Worm (Caenorhabditis elegans) whole organism, L1 larva: ENCODE results near the gene C03C10.2.
A peak's percentile ranks its signal among the peaks of the same experiment; 100 is the strongest.

Experiments used
- C16A3.4 ChIP-seq: fragments of 150-350 bp; optimal IDR thresholded peaks from 2 replicates; lab custom pipeline; 2014; ENCODE audit warnings: missing biosample characterization, missing genetic modification characterization
- C34B4.2 ChIP-seq: sonication (generic microtip); optimal IDR thresholded peaks from 2 replicates; lab custom pipeline; 2017; ENCODE audit warnings: mild to moderate bottlenecking, missing genetic modification characterization, missing compliant biosample characterization
- F16B12.6 ChIP-seq: fragments of 150-350 bp; optimal IDR thresholded peaks from 2 replicates; lab custom pipeline; 2014; ENCODE audit warnings: missing biosample characterization, missing genetic modification characterization
- Y116A8C.19 ChIP-seq: sonication (generic microtip); optimal IDR thresholded peaks from 2 replicates; lab custom pipeline; 2016; ENCODE audit warnings: missing compliant biosample characterization, missing genetic modification characterization, borderline replicate concordance
- aha-1 ChIP-seq: fragments of 150-350 bp; optimal IDR thresholded peaks from 2 replicates; lab custom pipeline; 2014; ENCODE audit warnings: missing biosample characterization, missing genetic modification characterization
- aly-2 ChIP-seq: fragments of 150-350 bp; optimal IDR thresholded peaks from 2 replicates; lab custom pipeline; 2014; ENCODE audit warnings: missing biosample characterization, missing genetic modification characterization
- ama-1 ChIP-seq: fragments of 150-350 bp; optimal IDR thresholded peaks from 2 replicates; lab custom pipeline; 2014
- ceh-8 ChIP-seq: fragments of 200-800 bp; sonication (Bioruptor generic); optimal IDR thresholded peaks from 2 replicates; lab custom pipeline; 2018; ENCODE audit warnings: mild to moderate bottlenecking, missing genetic modification characterization, moderate library complexity, missing compliant biosample characterization
- ceh-82 ChIP-seq, 3 experiments: fragments of 150-350 bp in 1 of 3; sonication (generic microtip) in 2 of 3; optimal IDR thresholded peaks; 2 replicates each; lab custom pipeline; 2014 to 2017; ENCODE audit warnings: missing biosample characterization in 3 of 3, missing genetic modification characterization in 3 of 3
- ceh-90 ChIP-seq: sonication (generic microtip); optimal IDR thresholded peaks from 2 replicates; lab custom pipeline; 2016; ENCODE audit warnings: missing genetic modification characterization, missing compliant biosample characterization
- dpl-1 ChIP-seq, 3 experiments: fragments of 150-350 bp in 2 of 3; sonication (generic microtip) in 1 of 3; optimal IDR thresholded peaks; 2 replicates each; lab custom pipeline; 2014 to 2017; ENCODE audit warnings: missing biosample characterization in 3 of 3, missing genetic modification characterization in 3 of 3, missing genetic modification reagents in 3 of 3
- dsc-1 ChIP-seq: sonication (generic microtip); optimal IDR thresholded peaks from 2 replicates; lab custom pipeline; 2016; ENCODE audit warnings: mild to moderate bottlenecking, missing genetic modification characterization, missing compliant biosample characterization
- egl-13 ChIP-seq: sonication (generic microtip); optimal IDR thresholded peaks from 2 replicates; lab custom pipeline; 2016; ENCODE audit warnings: missing genotype, missing genetic modification reagents, missing genetic modification characterization, missing compliant biosample characterization
- egl-27 ChIP-seq, 2 experiments: fragments of 150-350 bp in 1 of 2; sonication (generic microtip); optimal IDR thresholded peaks; 3 replicates each; lab custom pipeline; 2017 to 2018; ENCODE audit warnings: missing biosample characterization in 2 of 2, missing genetic modification characterization in 2 of 2, missing genetic modification reagents in 2 of 2
- ets-5 ChIP-seq: fragments of 200-800 bp; sonication (Bioruptor generic); IDR thresholded peaks from 2 replicates; pipeline ENCODE4 v1.3.6; 2022; ENCODE audit warnings: missing genetic modification characterization, missing compliant biosample characterization
- fkh-10 ChIP-seq: sonication (generic microtip); optimal IDR thresholded peaks from 2 replicates; lab custom pipeline; 2017; ENCODE audit warnings: missing biosample characterization, missing genetic modification reagents, missing genetic modification characterization
- fkh-8 ChIP-seq: sonication (generic microtip); optimal IDR thresholded peaks from 2 replicates; lab custom pipeline; 2016; ENCODE audit warnings: mild to moderate bottlenecking, missing genetic modification characterization, missing compliant biosample characterization
- fos-1 ChIP-seq: fragments of 150-350 bp; optimal IDR thresholded peaks from 2 replicates; lab custom pipeline; 2014; ENCODE audit warnings: missing biosample characterization, missing genetic modification characterization
- grh-1 ChIP-seq: fragments of 200-800 bp; sonication (Bioruptor generic); IDR thresholded peaks from 2 replicates; pipeline ENCODE4 v1.3.6; 2022; ENCODE audit warnings: missing genetic modification reagents, missing genetic modification characterization, missing compliant biosample characterization
- irx-1 ChIP-seq: sonication (generic microtip); optimal IDR thresholded peaks from 2 replicates; lab custom pipeline; 2016; ENCODE audit warnings: missing genetic modification characterization, missing compliant biosample characterization
- isw-1 ChIP-seq: fragments of 200-800 bp; sonication (Bioruptor generic); IDR thresholded peaks from 2 replicates; pipeline ENCODE4 v1.3.6; 2022; ENCODE audit warnings: missing genetic modification characterization, missing compliant biosample characterization
- jun-1 ChIP-seq: fragments of 150-350 bp; optimal IDR thresholded peaks from 2 replicates; lab custom pipeline; 2014; ENCODE audit warnings: missing biosample characterization, missing genetic modification reagents, missing genetic modification characterization
- lin-13 ChIP-seq: fragments of 150-350 bp; optimal IDR thresholded peaks from 2 replicates; lab custom pipeline; 2014; ENCODE audit warnings: missing biosample characterization, missing genetic modification reagents, missing genetic modification characterization
- lin-14 ChIP-seq: fragments of 200-800 bp; sonication (Bioruptor generic); optimal IDR thresholded peaks from 2 replicates; lab custom pipeline; 2018; ENCODE audit warnings: mild to moderate bottlenecking, missing genetic modification characterization, moderate library complexity, missing compliant biosample characterization
- lin-15B ChIP-seq: fragments of 150-350 bp; sonication (generic microtip); optimal IDR thresholded peaks from 3 replicates; lab custom pipeline; 2014; ENCODE audit warnings: missing biosample characterization, missing genetic modification characterization
- lin-35 ChIP-seq, 2 experiments: fragments of 150-350 bp; optimal IDR thresholded peaks; 2 replicates each; lab custom pipeline; 2014; ENCODE audit warnings: missing biosample characterization in 2 of 2, missing genetic modification characterization in 2 of 2, missing genetic modification reagents in 2 of 2
- lsy-2 ChIP-seq, 2 experiments: fragments of 150-350 bp; optimal IDR thresholded peaks; 2 replicates each; lab custom pipeline; 2014; ENCODE audit warnings: missing biosample characterization in 2 of 2, missing genetic modification characterization in 2 of 2
- mab-9 ChIP-seq: fragments of 200-800 bp; sonication (Bioruptor generic); IDR thresholded peaks from 2 replicates; pipeline ENCODE4 v1.3.6; 2022; ENCODE audit warnings: missing genetic modification reagents, missing genetic modification characterization, missing compliant biosample characterization
- mdl-1 ChIP-seq, 2 experiments: fragments of 150-350 bp; optimal IDR thresholded peaks; 2 replicates each; lab custom pipeline; 2014 to 2017; ENCODE audit warnings: missing biosample characterization in 2 of 2, missing genetic modification characterization in 2 of 2, inconsistent platforms in 1 of 2
- mep-1 ChIP-seq: fragments of 150-350 bp; optimal IDR thresholded peaks from 2 replicates; lab custom pipeline; 2014; ENCODE audit warnings: missing biosample characterization, missing genetic modification characterization
- nhr-19 ChIP-seq: fragments of 200-800 bp; sonication (Bioruptor generic); conservative IDR thresholded peaks from 2 replicates; pipeline ENCODE4 v1.3.6; 2022; ENCODE audit warnings: missing genetic modification characterization, missing compliant biosample characterization
- nhr-237 ChIP-seq: fragments of 150-350 bp; optimal IDR thresholded peaks from 2 replicates; lab custom pipeline; 2014; ENCODE audit warnings: missing biosample characterization, missing genetic modification characterization
- nhr-47 ChIP-seq: sonication (generic microtip); optimal IDR thresholded peaks from 2 replicates; lab custom pipeline; 2016; ENCODE audit warnings: mild to moderate bottlenecking, missing genetic modification characterization, moderate library complexity, missing compliant biosample characterization
- nhr-71 ChIP-seq: sonication (generic microtip); optimal IDR thresholded peaks from 2 replicates; lab custom pipeline; 2016; ENCODE audit warnings: mild to moderate bottlenecking, missing genetic modification characterization, moderate library complexity, missing compliant biosample characterization
- nhr-77 ChIP-seq: fragments of 150-350 bp; optimal IDR thresholded peaks from 2 replicates; lab custom pipeline; 2014; ENCODE audit warnings: missing biosample characterization, missing genetic modification characterization
- nhr-84 ChIP-seq: sonication (generic microtip); optimal IDR thresholded peaks from 2 replicates; lab custom pipeline; 2017; ENCODE audit warnings: missing biosample characterization, missing genetic modification characterization
- nhr-90 ChIP-seq: sonication (generic microtip); optimal IDR thresholded peaks from 2 replicates; lab custom pipeline; 2016; ENCODE audit warnings: mild to moderate bottlenecking, missing genetic modification characterization, missing compliant biosample characterization; ENCODE audit not compliant: poor library complexity
- rnt-1 ChIP-seq: sonication (generic microtip); optimal IDR thresholded peaks from 2 replicates; lab custom pipeline; 2016; ENCODE audit warnings: mild to moderate bottlenecking, missing genetic modification characterization, moderate library complexity, missing compliant biosample characterization
- skn-1 ChIP-seq: fragments of 150-350 bp; optimal IDR thresholded peaks from 2 replicates; lab custom pipeline; 2014; ENCODE audit warnings: missing biosample characterization, missing genetic modification characterization
- snpc-4 ChIP-seq: fragments of 150-350 bp; optimal IDR thresholded peaks from 2 replicates; lab custom pipeline; 2014; ENCODE audit warnings: missing biosample characterization, missing genetic modification characterization
- snu-23 ChIP-seq: sonication (generic microtip); optimal IDR thresholded peaks from 2 replicates; lab custom pipeline; 2016; ENCODE audit warnings: missing genetic modification characterization, missing compliant biosample characterization
- sox-4 ChIP-seq: sonication (generic microtip); optimal IDR thresholded peaks from 2 replicates; lab custom pipeline; 2016; ENCODE audit warnings: missing genetic modification characterization, missing compliant biosample characterization
- sup-37 ChIP-seq: fragments of 200-800 bp; sonication (Bioruptor generic); optimal IDR thresholded peaks from 2 replicates; lab custom pipeline; 2018; ENCODE audit warnings: mild to moderate bottlenecking, missing genetic modification characterization, missing compliant biosample characterization
- swsn-7 ChIP-seq: sonication (generic microtip); optimal IDR thresholded peaks from 2 replicates; lab custom pipeline; 2016; ENCODE audit warnings: missing genetic modification characterization, missing compliant biosample characterization
- tbx-2 ChIP-seq: sonication (generic microtip); optimal IDR thresholded peaks from 2 replicates; lab custom pipeline; 2016; ENCODE audit warnings: missing genetic modification characterization, missing compliant biosample characterization
- unc-130 ChIP-seq: fragments of 150-350 bp; optimal IDR thresholded peaks from 2 replicates; lab custom pipeline; 2017; ENCODE audit warnings: missing biosample characterization, missing genetic modification characterization, inconsistent platforms
- unc-30 ChIP-seq: sonication (generic microtip); optimal IDR thresholded peaks from 2 replicates; lab custom pipeline; 2017; ENCODE audit warnings: missing biosample characterization, missing genetic modification characterization
- unc-62 ChIP-seq: fragments of 150-350 bp; optimal IDR thresholded peaks from 2 replicates; lab custom pipeline; 2014; ENCODE audit warnings: missing biosample characterization, missing genetic modification reagents, missing genetic modification characterization
- unc-98 ChIP-seq: fragments of 200-800 bp; sonication (Bioruptor generic); IDR thresholded peaks from 2 replicates; pipeline ENCODE4 v1.3.6; 2022; ENCODE audit warnings: missing genetic modification characterization, missing compliant biosample characterization
- xbp-1 ChIP-seq: sonication (generic microtip); optimal IDR thresholded peaks from 2 replicates; lab custom pipeline; 2016; ENCODE audit warnings: missing genetic modification characterization, missing compliant biosample characterization
- zip-4 ChIP-seq: fragments of 200-800 bp; sonication (Bioruptor generic); optimal IDR thresholded peaks from 2 replicates; lab custom pipeline; 2018; ENCODE audit warnings: mild to moderate bottlenecking, missing genetic modification characterization, moderate library complexity, missing compliant biosample characterization
- ztf-4 ChIP-seq: fragments of 150-350 bp; optimal IDR thresholded peaks from 2 replicates; lab custom pipeline; 2014; ENCODE audit warnings: missing biosample characterization, missing genetic modification characterization

Gene C03C10.2

ce11 chrIII:4087064-4087463 is 3.8 kb upstream of the C03C10.2 start:
- no peak for TF ChIP-seq xbp-1
- TF ChIP-seq aha-1 (tag; lab: Kevin White, UChicago) = no peak
- no peak for TF ChIP-seq C34B4.2 (tag; lab: Kevin White, UChicago)
- no peak for TF ChIP-seq unc-30
- TF ChIP-seq lin-35 (GFP tag; optimal IDR thresholded peaks at IDR 0.05; lab: Kevin White, UChicago) = no peak
- TF ChIP-seq ceh-90 (tag; lab: Kevin White, UChicago) = no peak
- TF ChIP-seq unc-62 (GFP tag; lab: Kevin White, UChicago) = no peak
- no peak for TF ChIP-seq lin-13 (GFP tag; lab: Kevin White, UChicago)
- TF ChIP-seq ets-5 (GFP tag; lab: Robert Waterston, UW) = no peak

ce11 chrIII:4087565-4087964 is 3.3 kb upstream of the C03C10.2 start:
- TF ChIP-seq nhr-237 (tag; lab: Kevin White, UChicago) = peak; percentile 5
- peak; percentile 62 for TF ChIP-seq nhr-47
- peak; percentile 75 for TF ChIP-seq unc-130 (tag; lab: Kevin White, UChicago)
- no peak for TF ChIP-seq sup-37 (GFP tag; lab: Kevin White, UChicago)
- TF ChIP-seq nhr-77 (tag; lab: Kevin White, UChicago) = peak; percentile 74
- peak; percentile 97 for TF ChIP-seq lin-15B (tag; lab: Kevin White, UChicago)
- no peak for TF ChIP-seq nhr-84 (tag; lab: Kevin White, UChicago)
- no peak for TF ChIP-seq aly-2 (tag; lab: Kevin White, UChicago)
- TF ChIP-seq tbx-2 (tag; lab: Kevin White, UChicago) = peak; percentile 41
- peak; percentile 53 for TF ChIP-seq rnt-1 (tag; lab: Kevin White, UChicago)
- peak; percentile 71 for TF ChIP-seq snu-23 (GFP tag; lab: Kevin White, UChicago)
- TF ChIP-seq fkh-10 (GFP tag; lab: Kevin White, UChicago) = no peak
- TF ChIP-seq jun-1 (tag; lab: Kevin White, UChicago) = peak; percentile 65
- TF ChIP-seq fos-1 (tag; lab: Kevin White, UChicago) = peak; percentile 57
- TF ChIP-seq grh-1 (GFP tag; lab: Robert Waterston, UW) = no peak
- peak; percentile 28 for TF ChIP-seq ztf-4 (tag; lab: Kevin White, UChicago)
- no peak for TF ChIP-seq zip-4 (GFP tag; lab: Kevin White, UChicago)
- TF ChIP-seq mdl-1 (tag; optimal IDR thresholded peaks at IDR 0.05; lab: Kevin White, UChicago) = peak in 1 of 2 experiments; percentile 78
- peak; percentile 58 to 89 for TF ChIP-seq lsy-2 (tag; optimal IDR thresholded peaks at IDR 0.05; lab: Kevin White, UChicago)
- TF ChIP-seq F16B12.6 (tag; lab: Kevin White, UChicago) = peak; percentile 62
- no peak for TF ChIP-seq egl-27 (tag; optimal IDR thresholded peaks at IDR 0.05; lab: Kevin White, UChicago)
- TF ChIP-seq swsn-7 = peak; percentile 62
- peak; percentile 72 for TF ChIP-seq snpc-4 (tag; lab: Kevin White, UChicago)
- peak; percentile 28 for TF ChIP-seq egl-13 (tag; lab: Kevin White, UChicago)
- TF ChIP-seq ceh-82 (tag; optimal IDR thresholded peaks at IDR 0.05; lab: Kevin White, UChicago) = peak; percentile 45 to 92 (median 57)
- TF ChIP-seq lin-35 (GFP tag; optimal IDR thresholded peaks at IDR 0.05; lab: Kevin White, UChicago) = peak; percentile 92 to 94
- peak; percentile 85 to 90 (median 87) for TF ChIP-seq dpl-1 (GFP tag; optimal IDR thresholded peaks at IDR 0.05; lab: Kevin White, UChicago)
- TF ChIP-seq isw-1 (GFP tag; lab: Robert Waterston, UW) = peak; percentile 49
- peak; percentile 84 for TF ChIP-seq lin-13 (GFP tag; lab: Kevin White, UChicago)
- TF ChIP-seq xbp-1 = peak; percentile 61
- TF ChIP-seq nhr-90 (tag; lab: Kevin White, UChicago) = peak; percentile 1
- no peak for TF ChIP-seq unc-98 (GFP tag; lab: Robert Waterston, UW)
- peak; percentile 92 for TF ChIP-seq lin-14
- TF ChIP-seq ama-1 (lab: Kevin White, UChicago) = no peak
- TF ChIP-seq Y116A8C.19 (tag; lab: Kevin White, UChicago) = no peak
- no peak for TF ChIP-seq sox-4 (tag; lab: Kevin White, UChicago)
- TF ChIP-seq fkh-8 = peak; percentile 67
- peak; percentile 64 for TF ChIP-seq skn-1 (tag; lab: Kevin White, UChicago)
- TF ChIP-seq C16A3.4 (tag; lab: Kevin White, UChicago) = peak; percentile 61
- peak; percentile 78 for TF ChIP-seq nhr-71 (tag; lab: Kevin White, UChicago)
- peak; percentile 54 for TF ChIP-seq dsc-1 (tag; lab: Kevin White, UChicago)
- no peak for TF ChIP-seq mab-9 (GFP tag; lab: Robert Waterston, UW)
- peak; percentile 24 for TF ChIP-seq irx-1 (tag; lab: Kevin White, UChicago)
- TF ChIP-seq nhr-19 (GFP tag; lab: Robert Waterston, UW) = peak; percentile 42; the same call in 1 of the 2 replicates
- no peak for TF ChIP-seq ceh-8 (GFP tag; lab: Kevin White, UChicago)
- TF ChIP-seq mep-1 (tag; lab: Kevin White, UChicago) = peak; percentile 79
